Fruit fly (Drosophila melanogaster) whole organism, embryonic: ENCODE results near the gene SrpRalpha.

Experiments used
- CG17829 ChIP-seq: fragments of 200-800 bp; optimal IDR thresholded peaks from 2 replicates; lab custom pipeline; 2019; ENCODE audit warnings: missing biosample characterization, mild to moderate bottlenecking, missing genetic modification characterization, moderate library complexity
- CHES-1-like ChIP-seq: fragments of 200-800 bp; sonication (Bioruptor generic); optimal IDR thresholded peaks from 2 replicates; lab custom pipeline; 2016; ENCODE audit warnings: missing biosample characterization, missing genetic modification characterization
- Ptx1 ChIP-seq: fragments of 200-800 bp; sonication (Bioruptor generic); IDR thresholded peaks from 2 replicates; pipeline ENCODE4 v1.3.6; 2022; ENCODE audit warnings: missing biosample characterization, missing genetic modification characterization
- br ChIP-seq: fragments of >200 bp; optimal IDR thresholded peaks from 2 replicates; lab custom pipeline; 2017
- fd102C ChIP-seq: fragments of 200-800 bp; sonication (Bioruptor generic); optimal IDR thresholded peaks from 2 replicates; lab custom pipeline; 2018; ENCODE audit warnings: missing biosample characterization, mild to moderate bottlenecking, missing genetic modification characterization, moderate library complexity
- pros ChIP-seq: fragments of 200-800 bp; sonication (Bioruptor generic); optimal IDR thresholded peaks from 3 replicates; lab custom pipeline; 2019; ENCODE audit warnings: missing biosample characterization, mild to moderate bottlenecking, missing genetic modification characterization, moderate library complexity

- TF ChIP-seq Ptx1 (GFP tag; lab: Robert Waterston, UW) (peak; percentile 38; the same call in 1 of the 2 replicates), br (no peak), CG17829 (tag; lab: Kevin White, UChicago) (no peak), pros (GFP tag; lab: Kevin White, UChicago) (peak; percentile 59), CHES-1-like (GFP tag; lab: Kevin White, UChicago) (no peak), fd102C (GFP tag; lab: Kevin White, UChicago) (no peak)
Observed at dm6 chrX:11108845-11109450, 19.9 kb downstream of the SrpRalpha start.
